Fruit fly (Drosophila melanogaster) whole organism, prepupa: Measurements from ENCODE around the gene deltaCOP.

Experiments used
- Blimp-1 ChIP-seq: fragments of 200-800 bp; sonication (Bioruptor generic); optimal IDR thresholded peaks from 3 replicates; lab custom pipeline; 2017; ENCODE audit warnings: missing biosample characterization, missing genetic modification characterization, mild to moderate bottlenecking, moderate library complexity, missing genetic modification reagents
- CG10631 ChIP-seq: fragments of 200-800 bp; sonication (Bioruptor generic); optimal IDR thresholded peaks from 2 replicates; lab custom pipeline; 2016; ENCODE audit warnings: missing biosample characterization, missing genetic modification characterization
- CG10669 ChIP-seq: fragments of 200-800 bp; sonication (Bioruptor generic); optimal IDR thresholded peaks from 3 replicates; lab custom pipeline; 2018; ENCODE audit warnings: missing biosample characterization, mild to moderate bottlenecking, missing genetic modification characterization, moderate library complexity
- CG11294 ChIP-seq: fragments of 200-800 bp; sonication (Bioruptor generic); IDR thresholded peaks from 2 replicates; pipeline ENCODE4 v1.3.6; 2022; ENCODE audit warnings: missing biosample characterization, missing genetic modification characterization
- CG11762 ChIP-seq: fragments of 200-800 bp; sonication (Bioruptor generic); optimal IDR thresholded peaks from 3 replicates; lab custom pipeline; 2016; ENCODE audit warnings: missing biosample characterization, missing genetic modification characterization; ENCODE audit not compliant: insufficient read depth
- CG11902 ChIP-seq: fragments of 200-800 bp; sonication (Bioruptor generic); optimal IDR thresholded peaks from 3 replicates; lab custom pipeline; 2016; ENCODE audit warnings: missing biosample characterization, missing genetic modification characterization
- CG15336 ChIP-seq: fragments of 200-800 bp; sonication (Bioruptor generic); IDR thresholded peaks from 2 replicates; pipeline ENCODE4 v1.3.6; 2022; ENCODE audit warnings: missing biosample characterization, missing genetic modification characterization
- CG16779 ChIP-seq: fragments of 200-800 bp; sonication (Bioruptor generic); optimal IDR thresholded peaks from 3 replicates; lab custom pipeline; 2017; ENCODE audit warnings: missing biosample characterization, mild to moderate bottlenecking, missing genetic modification characterization
- CG31627 ChIP-seq: fragments of 200-800 bp; sonication (Bioruptor generic); optimal IDR thresholded peaks from 3 replicates; lab custom pipeline; 2016; ENCODE audit warnings: missing biosample characterization, missing genetic modification characterization
- CG32006 ChIP-seq: fragments of 200-800 bp; sonication (Bioruptor generic); optimal IDR thresholded peaks from 3 replicates; lab custom pipeline; 2017; ENCODE audit warnings: missing biosample characterization, mild to moderate bottlenecking, missing genetic modification characterization
- CG3919 ChIP-seq: fragments of 200-800 bp; sonication (Bioruptor generic); optimal IDR thresholded peaks from 3 replicates; lab custom pipeline; 2016; ENCODE audit warnings: missing biosample characterization, missing genetic modification characterization
- CG4318 ChIP-seq: fragments of 200-800 bp; sonication (Bioruptor generic); optimal IDR thresholded peaks from 3 replicates; lab custom pipeline; 2017; ENCODE audit warnings: missing biosample characterization, mild to moderate bottlenecking, missing genetic modification characterization
- CG6163 ChIP-seq: fragments of 200-800 bp; sonication (Bioruptor generic); IDR thresholded peaks from 3 replicates; pipeline ENCODE4 v1.3.6; 2022; ENCODE audit warnings: missing biosample characterization, missing genetic modification characterization
- CG6276 ChIP-seq: fragments of 200-800 bp; sonication (Bioruptor generic); optimal IDR thresholded peaks from 2 replicates; lab custom pipeline; 2017; ENCODE audit warnings: missing biosample characterization, mild to moderate bottlenecking, missing genetic modification characterization
- CG6792 ChIP-seq: fragments of 200-800 bp; sonication (Bioruptor generic); optimal IDR thresholded peaks from 3 replicates; lab custom pipeline; 2016; ENCODE audit warnings: missing biosample characterization, missing genetic modification characterization
- CG6808 ChIP-seq: fragments of 200-800 bp; sonication (Bioruptor generic); optimal IDR thresholded peaks from 3 replicates; lab custom pipeline; 2017; ENCODE audit warnings: missing biosample characterization, missing genetic modification characterization, mild to moderate bottlenecking, moderate library complexity, missing genetic modification reagents
- CG8119 ChIP-seq: fragments of 200-800 bp; sonication (Bioruptor generic); IDR thresholded peaks from 3 replicates; pipeline ENCODE4 v1.3.6; 2022; ENCODE audit warnings: missing biosample characterization, missing genetic modification characterization
- CG9139 ChIP-seq: fragments of 200-800 bp; sonication (Bioruptor generic); optimal IDR thresholded peaks from 3 replicates; lab custom pipeline; 2017; ENCODE audit warnings: missing biosample characterization, mild to moderate bottlenecking, missing genetic modification characterization
- Eip75B ChIP-seq: fragments of 200-800 bp; sonication (Bioruptor generic); optimal IDR thresholded peaks from 3 replicates; lab custom pipeline; 2016; ENCODE audit warnings: missing biosample characterization, missing genetic modification characterization
- Eip78C ChIP-seq: fragments of 200-800 bp; sonication (Bioruptor generic); peaks from one replicate; lab custom pipeline; 2016; ENCODE audit warnings: missing biosample characterization, missing genetic modification characterization
- Eip93F ChIP-seq: fragments of 200-800 bp; sonication (Bioruptor generic); optimal IDR thresholded peaks from 2 replicates; lab custom pipeline; 2016; ENCODE audit warnings: missing biosample characterization, mild to moderate bottlenecking, missing genetic modification characterization
- Ets21C ChIP-seq: fragments of 200-800 bp; sonication (Bioruptor generic); optimal IDR thresholded peaks from 3 replicates; lab custom pipeline; 2016; ENCODE audit warnings: missing biosample characterization, missing genetic modification characterization
- Ets96B ChIP-seq: fragments of 200-800 bp; optimal IDR thresholded peaks from 2 replicates; lab custom pipeline; 2019; ENCODE audit warnings: missing biosample characterization, mild to moderate bottlenecking, missing genetic modification characterization, moderate library complexity
- Hr38 ChIP-seq: sonication (Bioruptor generic); optimal IDR thresholded peaks from 2 replicates; lab custom pipeline; 2016; ENCODE audit warnings: missing biosample characterization, missing genetic modification characterization
- Met ChIP-seq: fragments of 200-800 bp; sonication (Bioruptor generic); optimal IDR thresholded peaks from 3 replicates; lab custom pipeline; 2016; ENCODE audit warnings: missing biosample characterization, missing genetic modification characterization
- Smox ChIP-seq: fragments of 200-800 bp; sonication (Bioruptor generic); optimal IDR thresholded peaks from 3 replicates; lab custom pipeline; 2016; ENCODE audit warnings: missing biosample characterization, missing genetic modification characterization
- Sox102F ChIP-seq: fragments of 200-800 bp; sonication (Bioruptor generic); optimal IDR thresholded peaks from 2 replicates; lab custom pipeline; 2016; ENCODE audit warnings: missing biosample characterization, mild to moderate bottlenecking, missing genetic modification characterization
- Sox14 ChIP-seq: fragments of 200-800 bp; sonication (Bioruptor generic); optimal IDR thresholded peaks from 3 replicates; lab custom pipeline; 2016; ENCODE audit warnings: missing biosample characterization, missing genetic modification characterization
- Sox15 ChIP-seq: fragments of 200-800 bp; sonication (Bioruptor generic); optimal IDR thresholded peaks from 3 replicates; lab custom pipeline; 2016; ENCODE audit warnings: missing biosample characterization, missing genetic modification characterization
- achi ChIP-seq: fragments of 200-800 bp; sonication (Bioruptor generic); optimal IDR thresholded peaks from 3 replicates; lab custom pipeline; 2016; ENCODE audit warnings: missing biosample characterization, missing genetic modification characterization
- acj6 ChIP-seq: fragments of 200-800 bp; sonication (Bioruptor generic); optimal IDR thresholded peaks from 3 replicates; lab custom pipeline; 2016; ENCODE audit warnings: missing biosample characterization, missing genetic modification characterization
- cyc ChIP-seq: fragments of 200-800 bp; sonication (Bioruptor generic); optimal IDR thresholded peaks from 3 replicates; lab custom pipeline; 2016; ENCODE audit warnings: missing biosample characterization, missing genetic modification characterization
- dac ChIP-seq: fragments of 200-800 bp; sonication (Bioruptor generic); optimal IDR thresholded peaks from 2 replicates; lab custom pipeline; 2017; ENCODE audit warnings: missing biosample characterization, mild to moderate bottlenecking, missing genetic modification characterization
- dsx ChIP-seq: fragments of 200-800 bp; optimal IDR thresholded peaks from 3 replicates; lab custom pipeline; 2019; ENCODE audit warnings: missing biosample characterization, mild to moderate bottlenecking, missing genetic modification characterization, moderate library complexity; ENCODE audit not compliant: poor library complexity, severe bottlenecking
- eg ChIP-seq: fragments of 200-800 bp; sonication (Bioruptor generic); IDR thresholded peaks from 3 replicates; pipeline ENCODE4 v1.3.6; 2022; ENCODE audit warnings: missing biosample characterization, missing genetic modification characterization
- esn ChIP-seq: fragments of 200-800 bp; sonication (Bioruptor generic); optimal IDR thresholded peaks from 2 replicates; lab custom pipeline; 2016; ENCODE audit warnings: missing biosample characterization, mild to moderate bottlenecking, missing genetic modification characterization, moderate library complexity
- fd59A ChIP-seq: fragments of 200-800 bp; sonication (Bioruptor generic); optimal IDR thresholded peaks from 2 replicates; lab custom pipeline; 2017; ENCODE audit warnings: missing biosample characterization, mild to moderate bottlenecking, missing genetic modification characterization, missing genetic modification reagents
- fkh ChIP-seq: fragments of 200-800 bp; sonication (Bioruptor generic); optimal IDR thresholded peaks from 3 replicates; lab custom pipeline; 2017; ENCODE audit warnings: missing biosample characterization, mild to moderate bottlenecking, missing genetic modification characterization, moderate library complexity
- lz ChIP-seq: fragments of 200-800 bp; sonication (Bioruptor generic); optimal IDR thresholded peaks from 3 replicates; lab custom pipeline; 2016; ENCODE audit warnings: missing biosample characterization, missing genetic modification characterization
- net ChIP-seq: fragments of 200-800 bp; sonication (Bioruptor generic); optimal IDR thresholded peaks from 3 replicates; lab custom pipeline; 2016; ENCODE audit warnings: missing biosample characterization, missing genetic modification characterization
- pdm3 ChIP-seq: fragments of 200-800 bp; sonication (Bioruptor generic); optimal IDR thresholded peaks from 3 replicates; lab custom pipeline; 2016; ENCODE audit warnings: missing biosample characterization, missing genetic modification characterization
- salr ChIP-seq, 2 experiments: fragments of 200-800 bp; sonication (Bioruptor generic); optimal IDR thresholded peaks; 3 replicates each; lab custom pipeline; 2016 to 2018; ENCODE audit warnings: missing biosample characterization in 2 of 2, missing genetic modification characterization in 2 of 2, mild to moderate bottlenecking in 1 of 2
- spab ChIP-seq: fragments of 200-800 bp; sonication (Bioruptor generic); optimal IDR thresholded peaks from 2 replicates; lab custom pipeline; 2017; ENCODE audit warnings: missing biosample characterization, mild to moderate bottlenecking, missing genetic modification characterization, missing genetic modification reagents
- ss ChIP-seq, 2 experiments: fragments of 200-800 bp; sonication (Bioruptor generic); optimal IDR thresholded peaks; 2 replicates in 1 of 2; 3 replicates in 1 of 2; lab custom pipeline; 2017 to 2018; ENCODE audit warnings: mild to moderate bottlenecking in 2 of 2, missing biosample characterization in 2 of 2, missing genetic modification characterization in 2 of 2, moderate library complexity in 1 of 2
- svp ChIP-seq: fragments of 200-800 bp; sonication (Bioruptor generic); peaks from one replicate; lab custom pipeline; 2016; ENCODE audit warnings: missing biosample characterization, missing genetic modification characterization
- topi ChIP-seq: fragments of 200-800 bp; sonication (Bioruptor generic); optimal IDR thresholded peaks from 3 replicates; lab custom pipeline; 2016; ENCODE audit warnings: missing biosample characterization, missing genetic modification characterization
- vri ChIP-seq: fragments of 200-800 bp; sonication (Bioruptor generic); optimal IDR thresholded peaks from 3 replicates; lab custom pipeline; 2016; ENCODE audit warnings: missing biosample characterization, mild to moderate bottlenecking, missing genetic modification characterization

The deltaCOP gene

dm6 chrX:1908757-1909156 is 47.2 kb upstream of the deltaCOP start, which contains the start of the genes Edem1 and Rbcn-3B (continued):
- peak; percentile 50 for TF ChIP-seq CG6808
- TF ChIP-seq Smox (GFP tag; lab: Kevin White, UChicago) = no peak
- TF ChIP-seq Met = no peak
- TF ChIP-seq Eip75B (GFP tag; lab: Kevin White, UChicago) = no peak
- TF ChIP-seq lz (GFP tag; lab: Kevin White, UChicago) = no peak
- peak; percentile 67 for TF ChIP-seq svp
- TF ChIP-seq CG16779 (tag; lab: Kevin White, UChicago) = peak; percentile 69
- no peak for TF ChIP-seq Eip78C (GFP tag; lab: Kevin White, UChicago)
- TF ChIP-seq esn (GFP tag; lab: Kevin White, UChicago) = peak; percentile 16
- TF ChIP-seq Sox102F (GFP tag; lab: Kevin White, UChicago) = no peak
- no peak for TF ChIP-seq ss (GFP tag; optimal IDR thresholded peaks at IDR 0.05; lab: Kevin White, UChicago)
- no peak for TF ChIP-seq CG11762 (GFP tag; lab: Kevin White, UChicago)
- TF ChIP-seq CG3919 (GFP tag; lab: Kevin White, UChicago) = no peak
- TF ChIP-seq fd59A = no peak
- TF ChIP-seq CG32006 (GFP tag; lab: Kevin White, UChicago) = no peak
- peak; percentile 83 for TF ChIP-seq dsx (GFP tag; lab: Kevin White, UChicago)
- TF ChIP-seq salr (GFP tag; optimal IDR thresholded peaks at IDR 0.05; lab: Kevin White, UChicago) = no peak

dm6 chrX:1907727-1908264 is 46.2 kb upstream of the deltaCOP start, which contains the start of gene mip130:
mip130 (plus strand) TSS chrX:1908239.
- 0 out of 3 replicates have a peak, but pooled peaks have one; percentile 41 for TF ChIP-seq eg
- no peak for TF ChIP-seq CG4318 (GFP tag; lab: Kevin White, UChicago)
- peak; percentile 24 for TF ChIP-seq CG16779 (tag; lab: Kevin White, UChicago)
- peak; percentile 82 for TF ChIP-seq Met
- TF ChIP-seq spab (GFP tag; lab: Kevin White, UChicago) = peak; percentile 34
- TF ChIP-seq CG11294 (GFP tag; lab: Robert Waterston, UW) = no peak
- peak; percentile 71 for TF ChIP-seq topi (GFP tag; lab: Kevin White, UChicago)
- TF ChIP-seq Smox (GFP tag; lab: Kevin White, UChicago) = peak; percentile 37
- peak; percentile 45 for TF ChIP-seq CG6276
- TF ChIP-seq dac (GFP tag; lab: Kevin White, UChicago) = peak; percentile 5
- TF ChIP-seq CG6163 (GFP tag; lab: Robert Waterston, UW) = peak; percentile 27; the same call in 1 of the 3 replicates
- TF ChIP-seq dsx (GFP tag; lab: Kevin White, UChicago) = peak; percentile 17
- no peak for TF ChIP-seq fd59A
- TF ChIP-seq acj6 (GFP tag; lab: Kevin White, UChicago) = peak; percentile 37
- TF ChIP-seq CG3919 (GFP tag; lab: Kevin White, UChicago) = peak; percentile 60
- TF ChIP-seq CG6792 (GFP tag; lab: Kevin White, UChicago) = peak; percentile 53
- TF ChIP-seq CG11762 (GFP tag; lab: Kevin White, UChicago) = peak; percentile 1
- peak; percentile 47; the same call in 2 of the 3 replicates for TF ChIP-seq CG8119 (GFP tag; lab: Robert Waterston, UW)
- TF ChIP-seq achi (GFP tag; lab: Kevin White, UChicago) = peak; percentile 58
- TF ChIP-seq CG10669 = peak; percentile 61
- peak; percentile 62 for TF ChIP-seq CG32006 (GFP tag; lab: Kevin White, UChicago)
- peak; percentile 60 for TF ChIP-seq CG10631 (GFP tag; lab: Kevin White, UChicago)
- no peak for TF ChIP-seq Hr38 (GFP tag; lab: Kevin White, UChicago)
- peak; percentile 65 for TF ChIP-seq cyc (GFP tag; lab: Kevin White, UChicago)
- TF ChIP-seq fkh (GFP tag; lab: Kevin White, UChicago) = no peak
- TF ChIP-seq pdm3 (GFP tag; lab: Kevin White, UChicago) = peak; percentile 56
- TF ChIP-seq Sox15 (GFP tag; lab: Kevin White, UChicago) = peak; percentile 27
- TF ChIP-seq Eip78C (GFP tag; lab: Kevin White, UChicago) = peak; percentile 89
- TF ChIP-seq Sox14 (GFP tag; lab: Kevin White, UChicago) = peak; percentile 55
- peak; percentile 56 for TF ChIP-seq Ets96B
- no peak for TF ChIP-seq Blimp-1 (GFP tag; lab: Kevin White, UChicago)
- TF ChIP-seq CG15336 = peak; percentile 69
- TF ChIP-seq Eip93F (GFP tag; lab: Kevin White, UChicago) = no peak
- peak; percentile 27 to 60 for TF ChIP-seq ss (GFP tag; optimal IDR thresholded peaks at IDR 0.05; lab: Kevin White, UChicago)
- TF ChIP-seq CG9139 (GFP tag; lab: Kevin White, UChicago) = no peak
- TF ChIP-seq vri (GFP tag; lab: Kevin White, UChicago) = peak; percentile 40
- peak; percentile 13 for TF ChIP-seq CG31627 (GFP tag; lab: Kevin White, UChicago)
- TF ChIP-seq salr (GFP tag; optimal IDR thresholded peaks at IDR 0.05; lab: Kevin White, UChicago) = no peak
- peak; percentile 25 for TF ChIP-seq net (GFP tag; lab: Kevin White, UChicago)
- no peak for TF ChIP-seq Ets21C (GFP tag; lab: Kevin White, UChicago)
- TF ChIP-seq CG11902 (GFP tag; lab: Kevin White, UChicago) = peak; percentile 43
